Worm (Caenorhabditis elegans): ENCODE data around the gene C14A4.12.
A peak's percentile ranks its signal among the peaks of the same experiment; 100 is the strongest.

The C14A4.12 gene

DNA sequence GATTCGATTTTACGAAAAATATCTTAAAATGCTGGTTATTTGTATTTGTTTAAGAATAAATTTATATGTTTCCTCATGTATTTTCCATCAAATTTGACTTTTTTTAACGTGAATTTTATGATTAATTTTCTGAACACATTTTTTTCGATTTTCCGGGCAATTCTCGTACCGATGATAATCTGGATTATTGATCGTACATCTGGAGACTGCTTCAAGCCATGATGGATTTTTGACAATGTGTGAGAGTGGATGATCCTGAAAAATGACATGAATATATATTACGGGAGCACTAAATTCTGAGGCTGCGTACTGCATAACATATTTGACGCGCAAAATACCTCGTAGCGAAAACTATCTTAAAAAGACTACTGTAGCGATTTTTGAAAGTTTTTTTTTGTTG, 41.6 kb downstream of the C14A4.12 start:
- TF ChIP-seq unc-62 (GFP tag; optimal IDR thresholded peaks at IDR 0.05): no peak
- TF ChIP-seq zip-8 (tag; optimal IDR thresholded peaks at IDR 0.05): no peak
- no peak for TF ChIP-seq sem-2 (GFP tag; optimal IDR thresholded peaks at IDR 0.05)
- no peak for TF ChIP-seq nhr-12 (tag; optimal IDR thresholded peaks at IDR 0.05)
- TF ChIP-seq unc-120 (tag; optimal IDR thresholded peaks at IDR 0.05; ENCODE audit: poor library complexity, severe bottlenecking): no peak
- no peak for TF ChIP-seq ztf-11 (tag; optimal IDR thresholded peaks at IDR 0.05)

DNA sequence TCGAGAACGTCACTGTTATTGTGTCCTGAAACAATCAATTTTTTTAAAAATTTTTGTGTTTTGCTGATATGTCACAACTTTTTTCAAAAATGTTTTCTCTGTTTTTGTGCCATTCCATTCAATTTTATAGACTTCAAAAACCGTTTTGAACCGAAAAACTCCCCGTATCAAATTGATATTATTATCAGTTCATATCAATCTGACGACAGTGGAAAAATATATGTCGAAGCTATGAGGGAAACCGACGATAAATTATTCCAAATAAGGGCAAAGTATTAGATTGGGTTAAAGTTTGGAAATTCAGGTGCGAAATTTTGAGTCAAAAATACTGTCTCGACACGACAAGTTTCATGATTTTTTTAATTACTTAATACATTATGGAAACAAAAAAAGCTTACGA, 43.6 kb downstream of the C14A4.12 start:
- no peak for TF ChIP-seq hlh-1 (tag; optimal IDR thresholded peaks at IDR 0.05)
- TF ChIP-seq ceh-83 (GFP tag; optimal IDR thresholded peaks at IDR 0.05): no peak
- no peak for TF ChIP-seq cnd-1 (tag; optimal IDR thresholded peaks at IDR 0.05)
- TF ChIP-seq mep-1 (tag; optimal IDR thresholded peaks at IDR 0.05): no peak
- no peak for TF ChIP-seq bed-3 (GFP tag; optimal IDR thresholded peaks at IDR 0.05)
- no peak for TF ChIP-seq nhr-2 (tag; optimal IDR thresholded peaks at IDR 0.05)
- no peak for TF ChIP-seq M03D4.4 (tag; optimal IDR thresholded peaks at IDR 0.05)
- TF ChIP-seq ceh-39 (tag; optimal IDR thresholded peaks at IDR 0.05): no peak
- no peak for TF ChIP-seq nhr-12 (tag; optimal IDR thresholded peaks at IDR 0.05)
- no peak for TF ChIP-seq pha-4 (tag; optimal IDR thresholded peaks at IDR 0.05)
- TF ChIP-seq elt-1 (tag; optimal IDR thresholded peaks at IDR 0.05; ENCODE audit: borderline replicate concordance, insufficient read depth): no peak
- TF ChIP-seq unc-120 (tag; optimal IDR thresholded peaks at IDR 0.05; ENCODE audit: poor library complexity, severe bottlenecking): no peak
- no peak for TF ChIP-seq snpc-4 (tag; optimal IDR thresholded peaks at IDR 0.05)
- TF ChIP-seq mab-5 (tag; optimal IDR thresholded peaks at IDR 0.05): no peak
- TF ChIP-seq ztf-11 (tag; optimal IDR thresholded peaks at IDR 0.05): no peak
- TF ChIP-seq nhr-76 (tag; optimal IDR thresholded peaks at IDR 0.05): no peak
- TF ChIP-seq lin-13 (tag; optimal IDR thresholded peaks at IDR 0.05): no peak

DNA sequence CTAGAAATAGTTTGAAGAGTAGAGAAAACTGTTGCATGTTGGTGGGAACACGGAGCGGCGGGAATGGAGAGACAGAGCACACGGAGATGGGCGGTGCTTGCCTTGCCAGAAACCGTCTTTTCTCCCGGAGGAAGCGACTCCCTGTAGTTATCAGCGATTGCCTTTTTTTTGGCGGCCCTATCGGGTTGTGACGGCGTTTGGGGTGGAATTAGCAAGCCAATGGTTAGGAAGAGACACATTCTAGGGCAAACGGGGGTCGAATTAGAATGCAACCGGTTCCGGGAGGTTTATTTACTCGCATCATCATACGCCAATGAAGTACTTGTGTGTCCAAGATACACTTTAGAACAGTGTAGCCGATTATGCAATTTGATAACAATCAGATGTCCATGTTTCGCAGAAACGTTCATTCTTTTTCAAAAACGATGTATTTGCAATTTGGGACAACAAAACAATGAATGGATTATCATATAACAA, 44.8 kb downstream of the C14A4.12 start, which contains the start of gene lact-3:
Gene lact-3 (minus strand): TSS at position 51 of the 477 bp plus-strand sequence.
- TF ChIP-seq unc-120 (tag; optimal IDR thresholded peaks at IDR 0.05; ENCODE audit: poor library complexity, severe bottlenecking): no peak
- no peak for TF ChIP-seq tbx-8 (GFP tag; optimal IDR thresholded peaks at IDR 0.05)
- no peak for TF ChIP-seq unc-39 (tag; optimal IDR thresholded peaks at IDR 0.05)
- no peak for TF ChIP-seq ceh-43 (GFP tag; optimal IDR thresholded peaks at IDR 0.05)
- TF ChIP-seq sptf-1 (tag; optimal IDR thresholded peaks at IDR 0.05): no peak
- no peak for TF ChIP-seq mls-2 (tag; optimal IDR thresholded peaks at IDR 0.05)
- TF ChIP-seq ztf-11 (tag; optimal IDR thresholded peaks at IDR 0.05): no peak
- no peak for TF ChIP-seq M03D4.4 (tag; optimal IDR thresholded peaks at IDR 0.05)
- no peak for TF ChIP-seq pha-4 (tag; optimal IDR thresholded peaks at IDR 0.05)
- TF ChIP-seq flh-1 (GFP tag; optimal IDR thresholded peaks at IDR 0.05): no peak
- no peak for TF ChIP-seq lsy-2 (tag; optimal IDR thresholded peaks at IDR 0.05)
- no peak for TF ChIP-seq lin-32 (GFP tag; optimal IDR thresholded peaks at IDR 0.05)
- no peak for TF ChIP-seq ces-1 (GFP tag; optimal IDR thresholded peaks at IDR 0.05)
- TF ChIP-seq snpc-4 (tag; optimal IDR thresholded peaks at IDR 0.05): no peak

DNA sequence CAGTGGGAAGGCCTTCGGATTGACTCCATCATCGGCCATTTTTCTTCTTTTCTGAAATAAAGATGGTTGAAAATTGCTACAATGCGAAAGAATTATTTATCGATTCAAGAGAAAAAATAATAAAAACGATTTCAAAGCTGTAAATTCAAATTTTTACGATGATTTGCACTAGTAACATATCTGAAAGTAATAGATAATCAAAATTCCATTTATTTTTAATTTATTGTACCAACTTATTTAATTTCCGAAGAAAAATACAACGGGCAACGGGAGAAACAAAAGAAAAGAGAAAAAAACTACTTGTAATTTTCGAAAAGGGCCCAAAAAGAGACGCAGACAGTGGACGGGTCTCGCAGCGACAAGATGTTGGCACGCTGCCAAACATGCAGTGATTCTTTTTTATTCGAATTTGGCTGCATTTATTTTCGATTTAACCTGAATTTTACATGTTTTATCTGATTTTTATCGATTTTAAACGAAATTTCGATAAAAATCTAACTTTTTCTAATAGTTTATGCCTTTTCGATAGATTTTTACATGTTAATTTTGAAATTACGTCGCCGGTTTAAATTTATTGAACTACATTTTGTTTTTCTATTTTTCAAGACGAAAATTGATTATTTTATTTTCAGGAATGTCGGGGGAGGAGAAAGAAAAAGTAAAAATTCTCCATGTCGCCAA, 45.9 kb downstream of the C14A4.12 start, which contains the start of the genes snu-13 and rsp-7:
Gene snu-13 (minus strand): TSS at position 51 of the 681 bp plus-strand sequence.
Gene rsp-7 (plus strand): TSS at position 631 of the 681 bp plus-strand sequence.
- TF ChIP-seq flh-1 (GFP tag; optimal IDR thresholded peaks at IDR 0.05): no peak
- no peak for TF ChIP-seq mab-5 (tag; optimal IDR thresholded peaks at IDR 0.05)
- TF ChIP-seq unc-39 (tag; optimal IDR thresholded peaks at IDR 0.05): no peak
- peak; percentile 34 for TF ChIP-seq ces-1 (GFP tag; optimal IDR thresholded peaks at IDR 0.05)
- no peak for TF ChIP-seq zip-8 (tag; optimal IDR thresholded peaks at IDR 0.05)
- TF ChIP-seq ceh-39 (tag; optimal IDR thresholded peaks at IDR 0.05): peak; percentile 52
- no peak for TF ChIP-seq nhr-12 (tag; optimal IDR thresholded peaks at IDR 0.05)
- peak; percentile 31 for TF ChIP-seq unc-62 (GFP tag; optimal IDR thresholded peaks at IDR 0.05)
- TF ChIP-seq nhr-237 (tag; optimal IDR thresholded peaks at IDR 0.05): peak; percentile 69
- TF ChIP-seq M03D4.4 (tag; optimal IDR thresholded peaks at IDR 0.05): no peak
- TF ChIP-seq elt-3 (tag; optimal IDR thresholded peaks at IDR 0.05): no peak
- no peak for TF ChIP-seq ceh-83 (GFP tag; optimal IDR thresholded peaks at IDR 0.05)
- TF ChIP-seq tbx-8 (GFP tag; optimal IDR thresholded peaks at IDR 0.05): no peak
- no peak for TF ChIP-seq mls-2 (tag; optimal IDR thresholded peaks at IDR 0.05)
- no peak for TF ChIP-seq pha-4 (tag; optimal IDR thresholded peaks at IDR 0.05)
- no peak for TF ChIP-seq nhr-76 (tag; optimal IDR thresholded peaks at IDR 0.05)
- peak; percentile 72 for TF ChIP-seq unc-120 (tag; optimal IDR thresholded peaks at IDR 0.05; ENCODE audit: poor library complexity, severe bottlenecking)
- no peak for TF ChIP-seq snpc-4 (tag; optimal IDR thresholded peaks at IDR 0.05)
- TF ChIP-seq lin-13 (tag; optimal IDR thresholded peaks at IDR 0.05): peak; percentile 61
- TF ChIP-seq drap-1 (GFP tag; optimal IDR thresholded peaks at IDR 0.05): no peak
- TF ChIP-seq sptf-1 (tag; optimal IDR thresholded peaks at IDR 0.05): no peak
- TF ChIP-seq lin-32 (GFP tag; optimal IDR thresholded peaks at IDR 0.05): no peak
- TF ChIP-seq lsy-2 (tag; optimal IDR thresholded peaks at IDR 0.05): peak; percentile 70
- no peak for TF ChIP-seq bed-3 (GFP tag; optimal IDR thresholded peaks at IDR 0.05)
- TF ChIP-seq ztf-11 (tag; optimal IDR thresholded peaks at IDR 0.05): no peak
- no peak for TF ChIP-seq ceh-43 (GFP tag; optimal IDR thresholded peaks at IDR 0.05)
- peak; percentile 57 for TF ChIP-seq hlh-1 (tag; optimal IDR thresholded peaks at IDR 0.05)
- no peak for TF ChIP-seq cnd-1 (tag; optimal IDR thresholded peaks at IDR 0.05)
- TF ChIP-seq nhr-28 (tag; optimal IDR thresholded peaks at IDR 0.05): no peak
- TF ChIP-seq elt-1 (tag; optimal IDR thresholded peaks at IDR 0.05; ENCODE audit: borderline replicate concordance, insufficient read depth): no peak
- no peak for TF ChIP-seq ham-2 (GFP tag; optimal IDR thresholded peaks at IDR 0.05)
- no peak for TF ChIP-seq sem-2 (GFP tag; optimal IDR thresholded peaks at IDR 0.05)
- TF ChIP-seq nhr-2 (tag; optimal IDR thresholded peaks at IDR 0.05): no peak
- TF ChIP-seq blmp-1 (tag; optimal IDR thresholded peaks at IDR 0.05): no peak
- peak; percentile 87 for TF ChIP-seq mep-1 (tag; optimal IDR thresholded peaks at IDR 0.05)
